Worm (Caenorhabditis elegans) whole organism, L4/young adult: Measurements from ENCODE around the gene kcc-1.

ENCODE experiments used
- W03F9.2 ChIP-seq: fragments of 150-350 bp; optimal IDR thresholded peaks from 2 replicates; lab custom pipeline; 2014; ENCODE audit warnings: missing biosample characterization, missing genetic modification characterization
- dao-5 ChIP-seq: sonication (generic microtip); optimal IDR thresholded peaks from 2 replicates; lab custom pipeline; 2016; ENCODE audit warnings: missing genotype, missing genetic modification characterization, moderate library complexity, missing compliant biosample characterization
- him-1 ChIP-seq: sonication (generic microtip); optimal IDR thresholded peaks from 2 replicates; lab custom pipeline; 2016; ENCODE audit warnings: missing genotype, missing genetic modification reagents, missing genetic modification characterization, missing compliant biosample characterization

DNA sequence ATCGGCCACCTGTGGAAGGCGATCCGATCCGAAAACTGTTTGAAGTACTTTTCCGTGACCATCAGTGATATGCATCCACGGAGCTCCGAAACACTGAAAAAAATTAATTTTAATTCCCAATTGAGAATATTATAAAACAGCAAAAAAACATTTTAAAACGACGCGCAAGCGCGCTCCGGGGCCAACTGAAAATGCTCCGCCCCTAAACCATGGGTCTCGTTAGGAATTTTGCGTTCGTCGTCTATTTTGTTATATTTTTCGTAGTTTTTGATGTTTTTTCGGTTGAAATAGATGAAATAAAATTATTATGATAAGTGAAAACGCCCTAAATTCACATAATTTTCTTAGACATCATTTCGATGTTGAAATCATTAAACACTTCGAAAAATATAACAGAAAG lies 34.5 kb downstream of the kcc-1 start:
- TF ChIP-seq him-1 (tag; lab: Kevin White, UChicago) (no peak), dao-5 (no peak), W03F9.2 (tag; lab: Kevin White, UChicago) (no peak)
